Worm (Caenorhabditis elegans) whole organism, early embryonic: ENCODE results near the gene T13G4.4.

Experiments used
- B0310.2 ChIP-seq: sonication (generic microtip); optimal IDR thresholded peaks from 2 replicates; lab custom pipeline; 2016; ENCODE audit warnings: mild to moderate bottlenecking, missing genetic modification characterization, missing compliant biosample characterization
- F13C5.2 ChIP-seq: sonication (generic microtip); optimal IDR thresholded peaks from 2 replicates; lab custom pipeline; 2017; ENCODE audit warnings: mild to moderate bottlenecking, missing genetic modification characterization, inconsistent platforms, missing compliant biosample characterization
- aly-1 ChIP-seq: sonication (generic microtip); optimal IDR thresholded peaks from 2 replicates; lab custom pipeline; 2016; ENCODE audit warnings: missing genetic modification characterization, missing compliant biosample characterization
- ama-1 ChIP-seq: fragments of 150-350 bp; optimal IDR thresholded peaks from 2 replicates; lab custom pipeline; 2014
- ceh-13 ChIP-seq: fragments of 200-800 bp; sonication (Bioruptor generic); optimal IDR thresholded peaks from 2 replicates; lab custom pipeline; 2018; ENCODE audit warnings: mild to moderate bottlenecking, missing genetic modification characterization, missing compliant biosample characterization
- ceh-36 ChIP-seq: sonication (generic microtip); optimal IDR thresholded peaks from 2 replicates; lab custom pipeline; 2016; ENCODE audit warnings: missing genetic modification characterization, inconsistent platforms, missing compliant biosample characterization
- flt-1 ChIP-seq: fragments of 200-800 bp; sonication (Bioruptor generic); IDR thresholded peaks from 2 replicates; pipeline ENCODE4 v1.3.6; 2022; ENCODE audit warnings: missing genetic modification characterization, missing compliant biosample characterization
- hnd-1 ChIP-seq: sonication (generic microtip); optimal IDR thresholded peaks from 2 replicates; lab custom pipeline; 2016; ENCODE audit warnings: missing genetic modification characterization, missing compliant biosample characterization
- scrt-1 ChIP-seq: fragments of 200-800 bp; sonication (Bioruptor generic); IDR thresholded peaks from 2 replicates; pipeline ENCODE4 v1.3.6; 2022; ENCODE audit warnings: missing genetic modification characterization, missing compliant biosample characterization
- tbx-37 ChIP-seq: fragments of 200-800 bp; sonication (Bioruptor generic); conservative IDR thresholded peaks from 2 replicates; pipeline ENCODE4 v1.3.6; 2022; ENCODE audit warnings: missing genetic modification reagents, missing genetic modification characterization, missing compliant biosample characterization
- tra-4 ChIP-seq: sonication (generic microtip); optimal IDR thresholded peaks from 2 replicates; lab custom pipeline; 2017; ENCODE audit warnings: missing genetic modification characterization, missing compliant biosample characterization

DNA sequence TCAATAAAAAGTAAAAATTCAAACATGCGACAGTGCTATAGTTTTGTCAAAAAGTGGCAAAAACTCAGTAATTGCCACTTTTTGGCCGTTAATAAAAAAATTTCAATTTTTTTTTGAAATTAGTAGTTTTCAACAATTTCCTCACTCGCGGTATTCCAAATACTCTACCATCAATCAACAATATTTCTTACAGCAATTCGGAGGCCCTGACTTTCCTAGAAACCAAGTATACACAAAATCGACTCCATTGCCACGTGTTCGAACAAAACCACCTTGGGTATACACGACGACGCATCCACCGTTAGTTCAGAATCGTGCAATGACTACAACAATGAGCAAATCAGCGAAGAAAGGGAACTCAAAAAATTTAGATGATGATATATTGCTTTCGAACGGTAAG, 19.9 kb downstream of the T13G4.4 start:
- TF ChIP-seq tbx-37 (no peak), ama-1 (lab: Kevin White, UChicago) (no peak), hnd-1 (tag; lab: Kevin White, UChicago) (no peak), B0310.2 (no peak), ceh-13 (GFP tag; lab: Kevin White, UChicago) (no peak), scrt-1 (GFP tag; lab: Robert Waterston, UW) (no peak), aly-1 (tag; lab: Kevin White, UChicago) (no peak), F13C5.2 (tag; lab: Kevin White, UChicago) (no peak), tra-4 (tag; lab: Kevin White, UChicago) (no peak), flt-1 (GFP tag; lab: Robert Waterston, UW) (no peak), ceh-36 (tag; lab: Kevin White, UChicago) (no peak)
